Worm (Caenorhabditis elegans): ENCODE data around the gene gsto-1.
"Not testable (repeated sequence)": the region's sequence is repeated elsewhere in the genome, so short reads cannot be mapped to it uniquely, and the experiment has no call there.

Gene gsto-1

DNA sequence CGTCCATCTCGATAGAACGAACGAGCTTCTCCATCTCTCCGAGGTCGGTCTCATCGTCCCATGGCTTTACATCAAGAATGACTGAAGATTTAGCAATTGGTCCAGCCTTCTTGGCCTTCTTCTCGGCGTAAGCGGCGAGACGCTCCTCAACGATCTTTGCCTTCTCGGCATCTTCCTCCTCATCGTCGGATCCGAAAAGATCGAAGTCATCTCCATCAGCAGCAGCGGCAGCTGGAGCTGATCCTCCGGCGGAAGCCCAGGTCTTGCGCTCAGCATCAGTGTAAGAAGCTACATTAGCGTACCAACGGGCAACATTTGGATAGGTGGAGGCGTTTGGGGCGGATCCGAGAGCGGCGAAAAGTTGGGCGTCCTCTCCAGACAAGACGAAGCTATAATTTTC, 25.9 kb upstream of the gsto-1 start (continued):
- TF ChIP-seq K02D7.2 (tag; optimal IDR thresholded peaks at IDR 0.05) (no peak), pax-1 (tag; optimal IDR thresholded peaks at IDR 0.05) (no peak), ceh-24 (tag; optimal IDR thresholded peaks at IDR 0.05) (no peak), ama-1 (optimal IDR thresholded peaks at IDR 0.05) (no peak), ahr-1 (tag; optimal IDR thresholded peaks at IDR 0.05) (no peak), ceh-22 (tag; optimal IDR thresholded peaks at IDR 0.05) (no peak)

DNA sequence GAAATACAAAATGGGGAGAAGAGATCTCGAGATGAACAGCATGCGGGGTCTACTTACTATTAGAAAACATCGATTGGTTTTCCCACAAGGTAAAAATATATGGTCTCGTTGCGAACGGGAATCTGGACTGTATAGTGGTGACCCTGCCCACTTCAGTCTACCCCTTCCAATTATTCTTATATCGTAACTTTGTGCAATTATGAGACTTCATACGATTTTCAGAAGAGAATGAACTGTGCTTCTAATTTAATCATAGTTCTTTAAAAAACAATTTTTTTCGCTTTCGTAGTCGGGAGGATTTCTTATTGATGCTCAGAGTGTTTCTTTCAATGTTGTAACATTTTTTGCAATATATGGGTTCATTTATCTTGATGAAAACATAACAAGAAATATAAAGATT, 25.2 kb upstream of the gsto-1 start, which contains the start of gene F54H12.5:
TSS of gene F54H12.5 (minus strand) at position 101 of the 400 bp plus-strand sequence.
- TF ChIP-seq tbx-2 (tag; optimal IDR thresholded peaks at IDR 0.05) = no peak

DNA sequence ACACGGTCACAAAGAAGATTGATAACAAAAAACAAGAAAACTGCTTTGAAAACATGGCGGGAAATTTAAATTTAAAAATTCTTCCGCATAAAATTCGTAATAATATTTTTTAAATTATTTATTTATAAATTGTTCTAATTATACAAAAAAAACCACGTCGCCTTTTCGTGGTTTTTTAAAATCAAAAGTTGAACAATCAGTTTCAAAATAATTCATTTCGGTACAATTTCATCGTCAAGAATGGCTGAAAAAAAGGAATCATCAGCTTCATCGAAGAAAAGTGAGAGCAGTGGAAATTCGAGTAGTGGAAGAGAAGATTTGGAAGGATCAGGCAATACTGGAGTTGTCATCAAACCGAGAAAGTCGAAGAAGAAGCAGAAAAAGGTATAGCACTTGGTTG, 22.3 kb upstream of the gsto-1 start, which contains the start of the genes F54H12.8 and F54H12.7:
TSS of gene F54H12.8 (minus strand) at position 101 of the 400 bp plus-strand sequence.
TSS of gene F54H12.7 (plus strand) at position 229 of the 400 bp plus-strand sequence.
- TF ChIP-seq ceh-24 (tag; optimal IDR thresholded peaks at IDR 0.05) (no peak), sox-4 (tag; optimal IDR thresholded peaks at IDR 0.05) (no peak)

DNA sequence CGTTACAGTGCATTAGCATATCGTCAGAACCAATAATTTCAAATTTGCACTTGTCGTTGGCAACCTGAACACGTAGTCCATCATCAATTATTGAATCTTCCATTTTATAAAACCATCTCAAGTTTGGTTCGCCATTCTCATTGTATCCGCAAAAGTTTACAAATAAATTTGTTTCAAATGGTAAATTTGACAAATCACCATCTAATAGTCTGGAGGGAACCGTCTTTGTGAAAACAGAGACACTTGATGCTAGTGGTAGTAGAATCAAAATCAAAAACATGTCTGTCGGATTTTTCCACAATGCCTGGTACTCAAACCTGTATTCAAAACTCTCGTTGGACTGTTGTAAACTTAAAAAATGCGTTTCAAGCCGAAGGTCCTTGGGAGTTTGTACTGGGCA, 17.5 kb upstream of the gsto-1 start, which contains the start of gene F54H12.2:
TSS of gene F54H12.2 (plus strand) at position 301 of the 400 bp plus-strand sequence.
- TF ChIP-seq unc-55 (GFP tag; optimal IDR thresholded peaks at IDR 0.05); npax-4 (tag; optimal IDR thresholded peaks at IDR 0.05); ceh-18 (tag; optimal IDR thresholded peaks at IDR 0.05): not testable (repeated sequence)

DNA sequence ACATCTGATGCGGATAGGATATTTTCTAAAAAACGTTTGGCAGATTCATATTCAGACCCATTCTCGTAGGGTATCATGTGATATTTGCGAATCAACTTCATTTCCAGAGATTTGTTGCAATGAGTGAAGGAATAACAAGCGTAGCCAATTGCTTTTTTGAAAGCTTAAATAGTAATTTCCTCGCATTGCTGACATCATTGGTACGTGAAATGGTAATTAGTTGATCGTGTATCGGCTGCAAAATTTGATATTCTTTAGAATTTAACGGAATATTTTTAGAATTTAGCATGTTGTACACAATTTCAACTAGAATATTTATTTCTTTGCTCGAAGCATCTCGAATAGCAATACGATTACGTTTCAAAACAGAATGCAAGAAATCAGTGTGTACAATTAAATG, 15.8 kb upstream of the gsto-1 start, which contains the start of gene F54H12.4:
TSS of gene F54H12.4 (minus strand) at position 101 of the 400 bp plus-strand sequence.
- TF ChIP-seq gmeb-2 (tag; optimal IDR thresholded peaks at IDR 0.05); ceh-45 (GFP tag; IDR thresholded peaks at IDR 0.05); lim-6 (tag; optimal IDR thresholded peaks at IDR 0.05): not testable (repeated sequence)

DNA sequence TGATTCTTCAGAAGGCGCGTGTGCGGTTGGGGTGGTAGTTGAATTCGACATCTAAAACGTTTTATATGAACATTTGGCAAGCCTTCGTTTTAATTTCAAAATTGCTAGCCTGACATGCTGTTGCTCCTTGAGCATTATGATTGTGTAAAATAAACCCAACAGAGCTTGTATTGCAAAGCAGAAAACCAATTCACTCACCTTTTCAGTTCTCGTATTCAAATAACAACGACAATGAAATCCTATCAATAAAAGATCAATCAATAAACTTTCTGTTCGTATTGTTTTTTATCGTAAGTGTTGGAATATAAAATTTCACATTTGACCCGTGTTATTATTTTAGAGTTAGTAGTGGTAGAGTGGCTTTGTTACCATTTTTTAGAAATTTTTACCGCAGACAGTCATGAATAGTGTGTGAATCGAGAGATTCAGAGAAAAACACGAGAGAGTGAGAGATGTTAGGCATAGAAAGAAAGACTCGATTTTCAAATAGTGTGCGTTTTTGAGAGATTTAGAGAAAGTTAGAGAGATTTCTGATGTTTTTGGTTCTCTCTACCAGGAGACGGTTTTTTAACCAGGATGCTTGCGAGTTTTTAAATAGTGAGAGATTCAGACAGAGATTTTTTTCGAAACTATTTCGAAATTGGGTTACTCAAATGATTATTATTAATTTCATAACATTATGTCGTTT, 12.2 kb upstream of the gsto-1 start, which contains the start of gene F54H12.10:
TSS of gene F54H12.10 (minus strand) at position 51 of the 688 bp plus-strand sequence.
- not testable (repeated sequence) for TF ChIP-seq syd-9, ref-2, lin-11 (tag; optimal IDR thresholded peaks at IDR 0.05)

DNA sequence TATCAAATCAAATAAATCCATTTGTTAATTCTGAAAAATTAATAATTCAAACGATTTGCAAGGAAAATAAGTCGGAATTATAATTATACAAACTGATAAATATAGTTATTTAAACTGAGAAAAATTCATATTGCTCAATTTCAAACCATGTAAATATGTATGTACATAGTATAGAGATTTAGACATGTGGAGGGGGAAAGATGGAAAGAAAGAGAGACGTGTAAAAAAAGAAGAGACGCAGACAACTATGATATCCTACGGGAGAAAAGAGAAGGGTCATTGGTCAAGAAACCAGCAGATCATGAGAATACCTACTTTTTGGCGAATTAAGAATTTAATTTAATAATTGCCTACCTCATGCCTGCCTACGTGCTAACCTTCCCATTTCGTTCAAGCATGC, 11.3 kb upstream of the gsto-1 start, which contains the start of gene C29E4.11:
TSS of gene C29E4.11 (minus strand) at position 30 of the 400 bp plus-strand sequence.
- TF ChIP-seq nfya-1 (tag; optimal IDR thresholded peaks at IDR 0.05) = peak; percentile 38
- no peak for TF ChIP-seq ceh-30 (tag; optimal IDR thresholded peaks at IDR 0.05)

DNA sequence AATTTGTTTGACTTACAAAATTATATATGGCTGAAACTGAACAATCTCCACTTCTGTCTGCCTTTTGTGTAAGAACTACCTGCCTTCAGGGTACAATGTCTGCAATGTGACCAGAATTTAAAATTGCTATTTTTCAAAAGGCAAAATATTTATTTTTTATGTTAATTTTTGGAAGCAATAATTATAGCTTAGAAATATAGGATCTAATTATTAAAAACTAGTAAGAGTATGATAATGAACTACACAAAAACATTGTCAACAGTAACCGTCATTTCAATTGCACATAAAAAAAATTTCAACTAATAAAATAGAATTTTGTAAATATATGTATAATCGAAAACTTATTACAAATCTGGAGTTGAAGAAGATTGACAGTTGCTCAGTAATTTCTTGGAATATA, 10.1 kb upstream of the gsto-1 start, which contains the start of gene C29E4.9:
TSS of gene C29E4.9 (minus strand) at position 101 of the 400 bp plus-strand sequence.
- TF ChIP-seq ama-1 (optimal IDR thresholded peaks at IDR 0.05) (no peak), ceh-14 (tag; optimal IDR thresholded peaks at IDR 0.05) (no peak), T23F11.4 (GFP tag; optimal IDR thresholded peaks at IDR 0.05) (no peak), syd-9 (tag; optimal IDR thresholded peaks at IDR 0.05) (no peak), pha-4 (tag; optimal IDR thresholded peaks at IDR 0.05) (no peak), ceh-30 (tag; optimal IDR thresholded peaks at IDR 0.05) (no peak), K02D7.2 (tag; optimal IDR thresholded peaks at IDR 0.05) (no peak), rnt-1 (tag; optimal IDR thresholded peaks at IDR 0.05) (no peak), elt-4 (tag; optimal IDR thresholded peaks at IDR 0.05) (no peak), nhr-11 (tag; optimal IDR thresholded peaks at IDR 0.05) (no peak), sdc-2 (tag; optimal IDR thresholded peaks at IDR 0.05) (no peak), unc-42 (tag; optimal IDR thresholded peaks at IDR 0.05) (no peak), C38D4.7 (GFP tag; optimal IDR thresholded peaks at IDR 0.05) (no peak), nhr-232 (tag; optimal IDR thresholded peaks at IDR 0.05) (no peak), ceh-6 (GFP tag; optimal IDR thresholded peaks at IDR 0.05) (no peak), fkh-6 (tag; optimal IDR thresholded peaks at IDR 0.05) (no peak), hlh-30 (tag; optimal IDR thresholded peaks at IDR 0.05; ENCODE audit: insufficient read depth) (no peak), elt-2 (tag; optimal IDR thresholded peaks at IDR 0.05) (no peak), ceh-24 (tag; optimal IDR thresholded peaks at IDR 0.05) (no peak), ceh-48 (tag; optimal IDR thresholded peaks at IDR 0.05) (no peak)
